Worm (Caenorhabditis elegans): ENCODE results near the gene C10F3.7.

- no peak for TF ChIP-seq W03F9.2 (tag; optimal IDR thresholded peaks at IDR 0.05)
- no peak for TF ChIP-seq him-1 (tag; optimal IDR thresholded peaks at IDR 0.05)
Measured at ce11 chrV:5982722-5983121, 3.9 kb downstream of the C10F3.7 start.
